Fruit fly (Drosophila melanogaster): ENCODE measurements around the gene CG7692.

DNA sequence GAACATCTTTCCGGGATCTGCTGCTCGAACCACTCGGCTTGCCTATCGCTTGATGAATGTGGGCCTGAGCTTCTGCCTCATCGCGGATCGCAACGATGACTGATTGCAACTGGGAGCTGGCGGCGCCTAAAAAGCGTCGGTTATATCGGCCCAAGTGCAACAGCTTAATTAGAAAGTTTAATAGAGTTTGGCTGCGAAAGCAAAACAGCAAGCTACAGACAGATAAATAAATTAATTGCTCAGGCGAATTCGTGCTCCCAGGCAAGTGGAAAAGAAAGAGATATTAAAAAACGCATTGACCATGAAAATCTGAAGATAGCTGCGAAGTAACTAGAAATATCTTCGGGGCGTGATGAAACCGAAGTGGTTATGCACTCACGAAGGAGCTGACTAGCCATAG lies 31.0 kb downstream of the CG7692 start, which contains the start of gene CG13728:
- TF ChIP-seq h (optimal IDR thresholded peaks at IDR 0.05): no peak
- TF ChIP-seq insv (optimal IDR thresholded peaks at IDR 0.05): no peak

All from Kc167 (cell line).